Worm (Caenorhabditis elegans): ENCODE results near the gene F13E9.19.

The F13E9.19 gene

ce11 chrIV:10899091-10899490, at the start of gene F13E9.19, which contains the start of gene F13E9.9:
TSS of gene F13E9.19 (plus strand) at chrIV:10899406.
TSS of gene F13E9.9 (minus strand) at chrIV:10899191.
- TF ChIP-seq K12H6.12 (tag; optimal IDR thresholded peaks at IDR 0.05), result no peak
- no peak for TF ChIP-seq efl-1 (GFP tag; optimal IDR thresholded peaks at IDR 0.05)
- no peak for TF ChIP-seq hsf-1 (GFP tag; IDR thresholded peaks at IDR 0.05)
- no peak for TF ChIP-seq zim-3 (tag; optimal IDR thresholded peaks at IDR 0.05)
- TF ChIP-seq lin-26 (GFP tag; IDR thresholded peaks at IDR 0.05), result no peak
- no peak for TF ChIP-seq Y79H2A.3 (GFP tag; conservative IDR thresholded peaks at IDR 0.05)

ce11 chrIV:10851136-10851535, 48.1 kb upstream of the F13E9.19 start:
- no peak for TF ChIP-seq nhr-179 (tag; optimal IDR thresholded peaks at IDR 0.05)
- no peak for TF ChIP-seq C17E4.6 (GFP tag; IDR thresholded peaks at IDR 0.05)
- TF ChIP-seq lsl-1 (GFP tag; optimal IDR thresholded peaks at IDR 0.05), result no peak
- TF ChIP-seq bed-2 (GFP tag; IDR thresholded peaks at IDR 0.05), result no peak
- TF ChIP-seq efl-1 (GFP tag; optimal IDR thresholded peaks at IDR 0.05), result no peak
- TF ChIP-seq B0019.2 (GFP tag; conservative IDR thresholded peaks at IDR 0.05), result no peak
- TF ChIP-seq attf-3 (GFP tag; conservative IDR thresholded peaks at IDR 0.05), result no peak

ce11 chrIV:10851833-10852232, 47.4 kb upstream of the F13E9.19 start, which contains the start of gene T11G6.4:
TSS of gene T11G6.4 (minus strand) at chrIV:10851933.
- no peak for TF ChIP-seq tlf-1 (GFP tag; optimal IDR thresholded peaks at IDR 0.05)
- no peak for TF ChIP-seq K12H6.12 (tag; optimal IDR thresholded peaks at IDR 0.05)
- no peak for TF ChIP-seq aptf-2 (GFP tag; conservative IDR thresholded peaks at IDR 0.05)
- no peak for TF ChIP-seq efl-1 (GFP tag; optimal IDR thresholded peaks at IDR 0.05)
- no peak for TF ChIP-seq atf-7 (tag; optimal IDR thresholded peaks at IDR 0.05)
- no peak for TF ChIP-seq Y95B8A.8 (GFP tag; IDR thresholded peaks at IDR 0.05)
- TF ChIP-seq attf-6 (GFP tag; IDR thresholded peaks at IDR 0.05), result no peak

ce11 chrIV:10852403-10852802, 46.8 kb upstream of the F13E9.19 start:
- TF ChIP-seq hmg-1.2 (GFP tag; IDR thresholded peaks at IDR 0.05) (peak; percentile 25; the same call in 1 of the 2 replicates), lin-40 (tag; optimal IDR thresholded peaks at IDR 0.05) (no peak), attf-3 (GFP tag; conservative IDR thresholded peaks at IDR 0.05) (no peak)

- TF ChIP-seq ets-4 (GFP tag; optimal IDR thresholded peaks at IDR 0.05) (no peak), dox-1 (GFP tag; IDR thresholded peaks at IDR 0.05) (no peak), zfh-2 (GFP tag; conservative IDR thresholded peaks at IDR 0.05) (no peak), chd-7 (tag; optimal IDR thresholded peaks at IDR 0.05) (no peak), lag-1 (GFP tag; IDR thresholded peaks at IDR 0.05) (no peak), ztf-28 (GFP tag; IDR thresholded peaks at IDR 0.05) (no peak), F23B12.7 (tag; optimal IDR thresholded peaks at IDR 0.05; ENCODE audit: insufficient read depth) (no peak), madf-10 (tag; optimal IDR thresholded peaks at IDR 0.05) (no peak), F10E7.11 (tag; optimal IDR thresholded peaks at IDR 0.05) (no peak)
These were observed 45.2 kb upstream of the F13E9.19 start for ce11 chrIV:10854042-10854441.

ce11 chrIV:10855049-10855448, 44.2 kb upstream of the F13E9.19 start, which contains the start of gene T11G6.3:
TSS of gene T11G6.3 (minus strand) at chrIV:10855237.
- no peak for TF ChIP-seq attf-6 (GFP tag; IDR thresholded peaks at IDR 0.05)

- TF ChIP-seq nfyb-1 (GFP tag; IDR thresholded peaks at IDR 0.05), result peak; percentile 54; the same call in 1 of the 2 replicates
- no peak for TF ChIP-seq cebp-2 (GFP tag; IDR thresholded peaks at IDR 0.05)
These were observed 43.3 kb upstream of the F13E9.19 start for ce11 chrIV:10855946-10856345.

All from whole organism, young adult.